Worm (Caenorhabditis elegans): ENCODE results near the gene fbxl-3.

ce11 chrII:5425633-5426032, 26.9 kb upstream of the fbxl-3 start, which contains the start of gene F07F6.8:
- TF ChIP-seq T22C8.4 (GFP tag; IDR thresholded peaks at IDR 0.05) (no peak), tab-1 (GFP tag; IDR thresholded peaks at IDR 0.05) (no peak)

Data from whole organism, midembryonic.